Fruit fly (Drosophila melanogaster): ENCODE measurements around the gene CG14857.

DNA sequence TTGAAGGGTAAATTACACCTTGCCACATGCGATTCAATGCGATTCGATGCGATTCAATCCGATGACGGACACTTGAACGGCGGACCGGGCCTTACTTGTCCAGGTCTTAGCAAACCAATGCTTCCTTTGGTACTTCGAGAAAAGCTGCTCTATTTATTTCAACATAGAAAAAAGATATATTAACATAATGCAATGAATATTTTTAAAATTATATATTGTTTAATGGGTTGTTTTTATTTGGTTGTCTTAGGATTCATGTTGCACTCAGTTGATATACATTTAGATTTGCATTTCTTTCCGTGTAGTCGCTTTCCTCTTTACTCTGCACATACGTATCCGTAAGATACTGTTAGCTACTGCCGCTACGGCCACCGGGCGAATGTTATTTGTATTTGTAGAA, 43.2 kb upstream of the CG14857 start:
- TF ChIP-seq Hr96 (GFP tag; optimal IDR thresholded peaks at IDR 0.05) (no peak), kay (GFP tag; ENCODE audit: borderline replicate concordance) (no peak), CG7045 (GFP tag; optimal IDR thresholded peaks at IDR 0.05) (no peak), bab1 (GFP tag; optimal IDR thresholded peaks at IDR 0.05) (no peak), Clk (GFP tag; optimal IDR thresholded peaks at IDR 0.05) (no peak), cic (GFP tag; optimal IDR thresholded peaks at IDR 0.05) (no peak), ovo (GFP tag; optimal IDR thresholded peaks at IDR 0.05) (no peak), Crg-1 (GFP tag; optimal IDR thresholded peaks at IDR 0.05) (no peak), tj (GFP tag; optimal IDR thresholded peaks at IDR 0.05) (no peak), CG5204 (GFP tag; optimal IDR thresholded peaks at IDR 0.05) (no peak), cnc (optimal IDR thresholded peaks at IDR 0.05) (no peak), CG1620 (GFP tag; optimal IDR thresholded peaks at IDR 0.05) (no peak)
